Fruit fly (Drosophila melanogaster) whole organism, embryonic: Measurements from ENCODE around the gene Ocrl.

ENCODE experiments used
- CG13624 ChIP-seq: fragments of 200-800 bp; sonication (Bioruptor generic); optimal IDR thresholded peaks from 2 replicates; lab custom pipeline; 2016; ENCODE audit warnings: missing biosample characterization, missing genetic modification characterization
- CG4360 ChIP-seq: fragments of 200-800 bp; sonication (Bioruptor generic); IDR thresholded peaks from 2 replicates; pipeline ENCODE4 v1.3.6; 2022; ENCODE audit warnings: missing biosample characterization, missing genetic modification characterization
- Dfd ChIP-seq, 2 experiments: fragments of >200 bp; optimal IDR thresholded peaks; 2 replicates each; lab custom pipeline; 2017; ENCODE audit warnings: missing biosample characterization in 2 of 2, missing genetic modification characterization in 2 of 2
- corto ChIP-seq: fragments of 200-800 bp; sonication (Bioruptor generic); optimal IDR thresholded peaks from 2 replicates; lab custom pipeline; 2016; ENCODE audit warnings: missing biosample characterization, mild to moderate bottlenecking, missing genetic modification characterization, moderate library complexity
- ewg ChIP-seq: fragments of 200-800 bp; sonication (Bioruptor generic); optimal IDR thresholded peaks from 3 replicates; lab custom pipeline; 2017; ENCODE audit warnings: mild to moderate bottlenecking, missing biosample characterization, missing genetic modification reagents, missing genetic modification characterization
- slbo ChIP-seq: fragments of 200-800 bp; sonication (Bioruptor generic); IDR thresholded peaks from 2 replicates; pipeline ENCODE4 v1.3.6; 2022; ENCODE audit warnings: missing biosample characterization, missing genetic modification characterization

DNA sequence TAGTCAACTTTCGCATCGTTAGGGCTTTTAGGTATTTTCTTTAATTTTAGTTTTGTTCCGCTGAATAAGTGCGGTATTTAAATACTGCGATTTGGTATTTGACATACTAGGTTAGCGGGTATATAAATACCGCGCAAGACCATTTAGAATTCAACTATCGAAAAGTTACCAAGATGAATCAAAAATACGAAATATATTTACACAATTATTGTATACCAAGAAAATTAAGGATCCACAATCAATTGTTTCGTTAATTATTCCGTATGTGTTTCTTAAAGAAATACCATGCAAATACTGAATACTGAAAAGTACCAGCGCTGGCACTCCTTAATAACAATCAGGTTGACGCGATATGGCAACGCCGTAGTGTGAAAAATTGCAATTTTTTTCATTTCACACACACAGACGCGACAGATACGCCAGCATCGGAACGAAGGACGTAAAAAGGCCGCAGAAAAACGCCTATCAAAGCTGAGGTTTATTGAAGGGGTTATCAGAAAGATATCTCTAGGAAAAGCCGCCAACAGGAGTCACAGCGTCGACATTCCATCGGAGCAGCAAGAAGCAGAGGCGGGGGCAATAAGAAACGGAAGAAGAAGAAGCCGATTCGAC, 49.2 kb upstream of the Ocrl start, which contains the start of the genes Pgam5 and Vps26:
- TF ChIP-seq Dfd (GFP tag; optimal IDR thresholded peaks at IDR 0.05; lab: Kevin White, UChicago): no peak
- TF ChIP-seq slbo (GFP tag; lab: Robert Waterston, UW): no peak
- peak; percentile 21 for TF ChIP-seq CG13624
- no peak for TF ChIP-seq corto (GFP tag; lab: Kevin White, UChicago)
- no peak for TF ChIP-seq CG4360 (GFP tag; lab: Robert Waterston, UW)
- no peak for TF ChIP-seq ewg
